Worm (Caenorhabditis elegans) whole organism, L4 larva: ENCODE data around the gene C01G5.4.

Experiments used
- F49E8.2 ChIP-seq: sonication (generic microtip); optimal IDR thresholded peaks from 2 replicates; lab custom pipeline; 2016; ENCODE audit warnings: missing compliant biosample characterization, mild to moderate bottlenecking, missing genetic modification characterization, borderline replicate concordance
- T20F7.1 ChIP-seq: fragments of 200-800 bp; sonication (Bioruptor generic); optimal IDR thresholded peaks from 2 replicates; lab custom pipeline; 2018; ENCODE audit warnings: mild to moderate bottlenecking, missing genetic modification characterization, missing compliant biosample characterization
- Y105C5A.15 ChIP-seq: fragments of 200-800 bp; sonication (Bioruptor generic); IDR thresholded peaks from 2 replicates; pipeline ENCODE4 v1.3.6; 2022; ENCODE audit warnings: missing genetic modification characterization, missing compliant biosample characterization
- Y48G9A.11 ChIP-seq: fragments of 200-800 bp; sonication (Bioruptor generic); IDR thresholded peaks from 2 replicates; pipeline ENCODE4 v1.3.6; 2022; ENCODE audit warnings: missing genetic modification reagents, missing genetic modification characterization, missing compliant biosample characterization
- Y75B8A.6 ChIP-seq: fragments of 200-800 bp; sonication (Bioruptor generic); IDR thresholded peaks from 2 replicates; pipeline ENCODE4 v1.3.6; 2022; ENCODE audit warnings: missing genetic modification reagents, missing genetic modification characterization, missing compliant biosample characterization
- aha-1 ChIP-seq: fragments of 150-350 bp; peaks from one replicate; lab custom pipeline; 2014; ENCODE audit warnings: missing biosample characterization, missing genetic modification characterization
- aly-2 ChIP-seq: sonication (generic microtip); optimal IDR thresholded peaks from 2 replicates; lab custom pipeline; 2018; ENCODE audit warnings: missing biosample characterization, missing genetic modification characterization
- arid-1 ChIP-seq: fragments of 200-800 bp; sonication (Bioruptor generic); conservative IDR thresholded peaks from 2 replicates; pipeline ENCODE4 v1.3.6; 2022; ENCODE audit warnings: missing genetic modification reagents, missing genetic modification characterization, missing compliant biosample characterization
- ceh-44 ChIP-seq: fragments of 200-800 bp; sonication (Bioruptor generic); IDR thresholded peaks from 2 replicates; pipeline ENCODE4 v1.3.6; 2022; ENCODE audit warnings: missing genetic modification reagents, missing genetic modification characterization, missing compliant biosample characterization
- ceh-62 ChIP-seq: sonication (generic microtip); optimal IDR thresholded peaks from 2 replicates; lab custom pipeline; 2017; ENCODE audit warnings: missing biosample characterization, missing genetic modification characterization
- ces-1 ChIP-seq: fragments of 150-350 bp; sonication (generic microtip); optimal IDR thresholded peaks from 4 replicates; lab custom pipeline; 2014; ENCODE audit warnings: missing biosample characterization, missing genetic modification reagents, missing genetic modification characterization
- ctbp-1 ChIP-seq: fragments of 200-800 bp; sonication (Bioruptor generic); IDR thresholded peaks from 2 replicates; pipeline ENCODE4 v1.3.6; 2022; ENCODE audit warnings: missing genetic modification reagents, missing genetic modification characterization, missing compliant biosample characterization
- dmd-9 ChIP-seq: fragments of 200-800 bp; sonication (Bioruptor generic); IDR thresholded peaks from 2 replicates; pipeline ENCODE4 v1.3.6; 2022; ENCODE audit warnings: missing genetic modification reagents, missing genetic modification characterization, missing compliant biosample characterization
- gei-8 ChIP-seq: fragments of 200-800 bp; sonication (Bioruptor generic); optimal IDR thresholded peaks from 2 replicates; lab custom pipeline; 2018; ENCODE audit warnings: mild to moderate bottlenecking, missing genetic modification characterization, missing compliant biosample characterization
- hif-1 ChIP-seq, 2 experiments: sonication (generic microtip); optimal IDR thresholded peaks; 2 replicates each; lab custom pipeline; 2016 to 2017; ENCODE audit warnings: missing compliant biosample characterization in 2 of 2, missing genetic modification characterization in 2 of 2, missing genetic modification reagents in 2 of 2, missing genotype in 2 of 2, mild to moderate bottlenecking in 1 of 2
- lin-13 ChIP-seq: fragments of 150-350 bp; optimal IDR thresholded peaks from 2 replicates; lab custom pipeline; 2014; ENCODE audit warnings: missing biosample characterization, missing genetic modification reagents, missing genetic modification characterization
- lin-38 ChIP-seq: fragments of 200-800 bp; sonication (Bioruptor generic); IDR thresholded peaks from 2 replicates; pipeline ENCODE4 v1.3.6; 2022; ENCODE audit warnings: missing genetic modification reagents, missing genetic modification characterization, missing compliant biosample characterization
- madf-5 ChIP-seq, 2 experiments: fragments of 200-800 bp; sonication (Bioruptor generic); IDR thresholded peaks; 2 replicates each; pipeline ENCODE4 v1.3.6; 2022; ENCODE audit warnings: missing compliant biosample characterization in 2 of 2, missing genetic modification characterization in 2 of 2
- madf-9 ChIP-seq: fragments of 200-800 bp; sonication (Bioruptor generic); conservative IDR thresholded peaks from 2 replicates; pipeline ENCODE4 v1.3.6; 2022; ENCODE audit warnings: missing genetic modification reagents, missing genetic modification characterization, missing compliant biosample characterization
- mdt-29 ChIP-seq: fragments of 200-800 bp; sonication (Bioruptor generic); IDR thresholded peaks from 2 replicates; pipeline ENCODE4 v1.3.6; 2022; ENCODE audit warnings: missing genetic modification reagents, missing genetic modification characterization, missing compliant biosample characterization
- mes-2 ChIP-seq: sonication (generic microtip); optimal IDR thresholded peaks from 2 replicates; lab custom pipeline; 2016; ENCODE audit warnings: missing genotype, mild to moderate bottlenecking, missing genetic modification characterization, missing compliant biosample characterization; ENCODE audit not compliant: poor library complexity, severe bottlenecking
- mxl-3 ChIP-seq: fragments of 200-800 bp; sonication (Bioruptor generic); optimal IDR thresholded peaks from 2 replicates; lab custom pipeline; 2018; ENCODE audit warnings: mild to moderate bottlenecking, missing genetic modification characterization, missing compliant biosample characterization
- nhr-11 ChIP-seq: fragments of 150-350 bp; optimal IDR thresholded peaks from 2 replicates; lab custom pipeline; 2014; ENCODE audit warnings: missing biosample characterization, missing genetic modification characterization
- nhr-25 ChIP-seq: sonication (generic microtip); optimal IDR thresholded peaks from 2 replicates; lab custom pipeline; 2017; ENCODE audit warnings: missing genetic modification characterization, mild to moderate bottlenecking, missing compliant biosample characterization, antibody characterized with exemption, moderate library complexity, borderline replicate concordance; ENCODE audit not compliant: insufficient read depth
- nhr-41 ChIP-seq: fragments of 200-800 bp; sonication (Bioruptor generic); IDR thresholded peaks from 2 replicates; pipeline ENCODE4 v1.3.6; 2022; ENCODE audit warnings: missing genetic modification reagents, missing genetic modification characterization, missing compliant biosample characterization
- pha-4 ChIP-seq, 2 experiments: fragments of 150-350 bp in 1 of 2; fragments of 200-800 bp in 1 of 2; sonication (Bioruptor generic) in 1 of 2; IDR thresholded peaks in 1 of 2; optimal IDR thresholded peaks in 1 of 2; 2 replicates each; pipeline versions ENCODE4 v1.3.6 to Lab custom; 2014 to 2022; ENCODE audit warnings: missing genetic modification characterization in 2 of 2, missing genetic modification reagents in 2 of 2, missing biosample characterization in 1 of 2, missing compliant biosample characterization in 1 of 2
- set-16 ChIP-seq: fragments of 200-800 bp; sonication (Bioruptor generic); IDR thresholded peaks from 2 replicates; pipeline ENCODE4 v1.3.6; 2022; ENCODE audit warnings: missing genetic modification reagents, missing genetic modification characterization, missing compliant biosample characterization
- snpc-1.2 ChIP-seq: fragments of 200-800 bp; sonication (Bioruptor generic); IDR thresholded peaks from 2 replicates; pipeline ENCODE4 v1.3.6; 2022; ENCODE audit warnings: missing genetic modification reagents, missing genetic modification characterization, missing compliant biosample characterization
- spr-1 ChIP-seq: sonication (generic microtip); optimal IDR thresholded peaks from 2 replicates; lab custom pipeline; 2016; ENCODE audit warnings: mild to moderate bottlenecking, missing genetic modification characterization, missing compliant biosample characterization
- unc-62 ChIP-seq, 3 experiments: fragments of 150-350 bp in 1 of 3; sonication (generic microtip); optimal IDR thresholded peaks in 2 of 3; peaks in 1 of 3; 1 replicate in 1 of 3; 2 replicates in 2 of 3; lab custom pipeline; 2014 to 2017; ENCODE audit warnings: missing biosample characterization in 3 of 3, missing genetic modification characterization in 3 of 3, missing genetic modification reagents in 3 of 3, missing genotype in 1 of 3
- zag-1 ChIP-seq: fragments of 150-350 bp; optimal IDR thresholded peaks from 2 replicates; lab custom pipeline; 2014; ENCODE audit warnings: missing biosample characterization, missing genetic modification characterization
- zfp-2 ChIP-seq: sonication (generic microtip); optimal IDR thresholded peaks from 2 replicates; lab custom pipeline; 2016; ENCODE audit warnings: mild to moderate bottlenecking, missing genetic modification characterization, missing compliant biosample characterization
- zip-11 ChIP-seq: fragments of 200-800 bp; sonication (Bioruptor generic); IDR thresholded peaks from 2 replicates; pipeline ENCODE4 v1.3.6; 2022; ENCODE audit warnings: missing genetic modification characterization, missing compliant biosample characterization
- ztf-11 ChIP-seq: fragments of 150-350 bp; optimal IDR thresholded peaks from 2 replicates; lab custom pipeline; 2014; ENCODE audit warnings: missing biosample characterization, missing genetic modification characterization

Gene C01G5.4

DNA sequence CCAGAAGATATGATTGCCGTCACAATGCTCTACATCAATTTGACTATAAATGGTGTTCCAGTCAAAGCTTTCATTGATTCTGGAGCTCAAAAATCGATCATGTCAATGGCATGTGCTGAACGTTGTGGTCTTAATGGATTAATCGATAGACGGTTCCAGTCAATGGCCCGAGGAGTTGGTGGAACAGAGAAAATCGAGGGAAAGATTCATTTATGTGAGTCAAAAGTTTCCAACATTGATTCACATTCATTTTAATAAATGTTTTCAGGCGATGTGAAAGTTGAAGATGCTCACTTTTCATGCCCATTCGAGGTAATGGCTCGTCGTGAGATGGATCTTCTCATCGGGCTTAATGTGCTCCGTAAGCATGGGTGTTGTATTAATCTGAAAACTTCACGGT is 7.8 kb upstream of the C01G5.4 start:
- TF ChIP-seq unc-62 (GFP tag; optimal IDR thresholded peaks at IDR 0.05 in 1 of 2; lab: Kevin White, UChicago), result peak in 1 of 2 experiments; percentile 94
- TF ChIP-seq unc-62 (tag; optimal IDR thresholded peaks at IDR 0.05; lab: Kevin White, UChicago), result no peak
- TF ChIP-seq set-16 (GFP tag; lab: Robert Waterston, UW), result no peak
- no peak for TF ChIP-seq mes-2 (tag; lab: Kevin White, UChicago)
- no peak for TF ChIP-seq zag-1 (tag; lab: Kevin White, UChicago)
- TF ChIP-seq nhr-41 (GFP tag; lab: Robert Waterston, UW), result no peak

DNA sequence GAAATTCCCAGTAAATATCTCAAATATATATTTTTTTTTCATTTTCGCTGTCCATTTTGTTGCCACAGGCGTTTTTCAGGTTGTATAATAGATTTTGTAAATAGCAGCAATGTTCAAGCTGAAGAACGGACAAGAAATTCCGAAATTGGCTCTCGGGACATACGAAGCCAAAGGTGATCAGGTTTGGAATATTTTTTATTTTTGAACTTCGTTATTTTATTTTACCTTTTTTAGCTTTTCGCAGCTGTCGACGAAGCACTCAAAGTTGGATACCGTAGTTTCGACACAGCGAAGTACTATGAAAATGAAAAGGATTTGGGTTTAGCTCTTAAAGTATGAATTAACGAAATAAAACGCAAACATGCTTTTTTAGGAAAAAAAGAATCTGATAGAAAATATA is 7.0 kb upstream of the C01G5.4 start, which contains the start of gene C01G5.5:
C01G5.5 (plus strand) TSS at position 80 of the 400 bp plus-strand sequence.
- TF ChIP-seq aha-1 (tag; lab: Kevin White, UChicago), result peak; percentile 59
- TF ChIP-seq hif-1 (tag; optimal IDR thresholded peaks at IDR 0.05; lab: Kevin White, UChicago), result no peak
- TF ChIP-seq mes-2 (tag; lab: Kevin White, UChicago), result peak; percentile 15
- 0 out of 2 replicates have a peak, but pooled peaks have one; percentile 32 for TF ChIP-seq snpc-1.2 (GFP tag; lab: Robert Waterston, UW)

DNA sequence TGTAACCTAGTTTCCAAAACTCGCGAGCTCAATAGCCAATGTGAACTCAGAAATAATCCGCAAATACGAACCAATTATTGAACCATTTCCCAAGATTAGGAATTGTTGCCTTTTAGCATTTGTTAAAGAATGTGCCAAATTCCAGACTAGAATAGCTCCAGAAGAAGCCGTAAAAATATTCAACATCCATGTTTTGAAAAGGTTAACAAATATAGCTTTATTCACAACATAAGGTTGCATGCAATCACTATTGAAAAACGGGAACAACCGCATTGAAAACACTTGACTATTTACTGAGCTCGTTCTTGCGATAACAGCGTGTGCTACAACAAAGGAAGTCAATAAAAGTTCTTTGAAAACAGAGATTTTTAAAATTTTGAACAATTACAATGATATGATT is 5.0 kb upstream of the C01G5.4 start:
- TF ChIP-seq pha-4 (GFP tag; IDR thresholded peaks at IDR 0.05; lab: Robert Waterston, UW) (peak; percentile 38; the same call in 1 of the 2 replicates), pha-4 (tag; optimal IDR thresholded peaks at IDR 0.05; lab: Kevin White, UChicago) (no peak), arid-1 (GFP tag; lab: Robert Waterston, UW) (peak; percentile 39; the same call in 1 of the 2 replicates), mxl-3 (GFP tag; lab: Kevin White, UChicago) (no peak), ceh-44 (GFP tag; lab: Robert Waterston, UW) (no peak), aly-2 (tag; lab: Kevin White, UChicago) (no peak), gei-8 (no peak), nhr-41 (GFP tag; lab: Robert Waterston, UW) (no peak), Y105C5A.15 (peak; percentile 41; the same call in 1 of the 2 replicates), Y75B8A.6 (GFP tag; lab: Robert Waterston, UW) (0 out of 2 replicates have a peak, but pooled peaks have one; percentile 14), ctbp-1 (GFP tag; lab: Robert Waterston, UW) (no peak), Y48G9A.11 (GFP tag; lab: Robert Waterston, UW) (peak; percentile 59; the same call in 1 of the 2 replicates), T20F7.1 (GFP tag; lab: Kevin White, UChicago) (no peak), F49E8.2 (tag; lab: Kevin White, UChicago) (peak; percentile 71), dmd-9 (GFP tag; lab: Robert Waterston, UW) (no peak), lin-13 (GFP tag; lab: Kevin White, UChicago) (no peak), ces-1 (GFP tag; lab: Kevin White, UChicago) (no peak), lin-38 (GFP tag; lab: Robert Waterston, UW) (peak; percentile 70), spr-1 (tag; lab: Kevin White, UChicago) (no peak), snpc-1.2 (GFP tag; lab: Robert Waterston, UW) (peak; percentile 91)

DNA sequence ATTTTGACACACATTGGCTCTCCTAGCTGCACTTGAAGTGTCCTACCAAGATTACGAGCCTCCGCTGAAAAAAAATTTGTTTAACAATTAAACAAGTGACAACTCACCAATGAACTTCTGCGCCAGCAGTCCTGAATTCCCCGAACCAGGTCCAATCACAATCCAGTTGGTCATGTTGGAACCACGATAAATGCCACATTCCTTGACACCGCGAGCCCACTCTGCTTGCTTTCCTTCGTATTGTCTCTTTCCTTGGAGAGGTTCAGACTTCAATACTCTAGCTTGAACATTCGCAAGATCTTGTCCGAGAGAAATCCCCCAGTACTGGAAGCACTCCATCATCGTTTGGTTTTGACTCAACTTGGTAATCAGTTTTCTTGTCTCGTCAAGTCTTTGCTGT is 3.3 kb upstream of the C01G5.4 start:
- TF ChIP-seq ceh-44 (GFP tag; lab: Robert Waterston, UW), result no peak
- TF ChIP-seq unc-62 (GFP tag; optimal IDR thresholded peaks at IDR 0.05 in 1 of 2; lab: Kevin White, UChicago), result peak in 1 of 2 experiments; percentile 94
- no peak for TF ChIP-seq unc-62 (tag; optimal IDR thresholded peaks at IDR 0.05; lab: Kevin White, UChicago)

DNA sequence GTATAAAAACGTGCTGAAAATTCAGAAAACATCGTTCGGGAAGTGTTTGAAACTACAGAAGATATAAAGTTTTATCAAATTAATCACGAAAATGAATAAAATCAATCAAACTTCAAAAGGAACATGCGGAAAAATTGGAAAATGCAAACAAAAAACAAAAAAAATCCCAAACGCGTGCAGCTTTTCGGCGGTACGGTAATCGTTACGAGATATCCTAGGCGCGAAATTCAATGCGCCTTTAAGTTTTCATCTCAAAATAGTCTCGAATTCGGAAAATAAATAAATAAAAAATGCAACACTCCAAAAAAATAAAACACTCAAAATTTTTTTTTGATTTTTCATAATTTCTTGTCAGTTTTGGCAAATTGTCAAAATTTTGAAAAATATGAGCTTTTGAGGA is 1.7 kb upstream of the C01G5.4 start:
- no peak for TF ChIP-seq mdt-29 (GFP tag; lab: Robert Waterston, UW)
- no peak for TF ChIP-seq nhr-11 (tag; lab: Kevin White, UChicago)
- TF ChIP-seq nhr-25 (tag; lab: Kevin White, UChicago), result no peak
- TF ChIP-seq madf-5 (GFP tag; IDR thresholded peaks at IDR 0.05; lab: Robert Waterston, UW), result no peak
- TF ChIP-seq zfp-2 (tag; lab: Kevin White, UChicago), result no peak
- TF ChIP-seq ztf-11, result no peak
- TF ChIP-seq madf-9 (GFP tag; lab: Robert Waterston, UW), result no peak
- TF ChIP-seq zip-11 (GFP tag; lab: Robert Waterston, UW), result no peak
- no peak for TF ChIP-seq ceh-62 (tag; lab: Kevin White, UChicago)
